Fruit fly (Drosophila melanogaster): ENCODE data around the gene CG3225.

Gene CG3225

dm6 chr2L:4838494-4839320 lies 20.7 kb upstream of the CG3225 start (continued):
- TF ChIP-seq tio (GFP tag; optimal IDR thresholded peaks at IDR 0.05) = no peak
- TF ChIP-seq CG14965 (GFP tag; optimal IDR thresholded peaks at IDR 0.05; ENCODE audit: borderline replicate concordance) = no peak
- no peak for TF ChIP-seq wor (GFP tag; IDR thresholded peaks at IDR 0.05)
- TF ChIP-seq CG4730 (GFP tag; IDR thresholded peaks at IDR 0.05) = no peak
- peak; percentile 38 for TF ChIP-seq CG33213 (GFP tag; optimal IDR thresholded peaks at IDR 0.05)
- no peak for TF ChIP-seq shn (GFP tag; optimal IDR thresholded peaks at IDR 0.05)
- TF ChIP-seq maf-S (GFP tag; optimal IDR thresholded peaks at IDR 0.05) = peak; percentile 10
- TF ChIP-seq Adf1 (GFP tag; IDR thresholded peaks at IDR 0.05) = no peak
- TF ChIP-seq CG8478 (optimal IDR thresholded peaks at IDR 0.05) = no peak
- TF ChIP-seq luna (GFP tag; optimal IDR thresholded peaks at IDR 0.05) = no peak
- no peak for TF ChIP-seq chm (GFP tag; IDR thresholded peaks at IDR 0.05)
- no peak for TF ChIP-seq CG8765 (GFP tag; IDR thresholded peaks at IDR 0.05)
- no peak for TF ChIP-seq Scr (GFP tag; IDR thresholded peaks at IDR 0.05; ENCODE audit: partially characterized antibody)
- no peak for TF ChIP-seq CG6689 (GFP tag; IDR thresholded peaks at IDR 0.05)
- TF ChIP-seq Sry-δ (GFP tag; optimal IDR thresholded peaks at IDR 0.05) = no peak
- no peak for TF ChIP-seq CG14667 (GFP tag; IDR thresholded peaks at IDR 0.05)
- peak in 1 of 2 experiments; percentile 4 for TF ChIP-seq Pdp1 (GFP tag; optimal IDR thresholded peaks at IDR 0.05)
- TF ChIP-seq Kr (GFP tag; optimal IDR thresholded peaks at IDR 0.05) = no peak
- no peak for TF ChIP-seq CG6654 (GFP tag; optimal IDR thresholded peaks at IDR 0.05)
- no peak for TF ChIP-seq psq (GFP tag; optimal IDR thresholded peaks at IDR 0.05)
- TF ChIP-seq crc (GFP tag; optimal IDR thresholded peaks at IDR 0.05) = no peak
- no peak for TF ChIP-seq CG34224 (GFP tag; IDR thresholded peaks at IDR 0.05; ENCODE audit: partially characterized antibody)
- TF ChIP-seq gfzf (GFP tag; optimal IDR thresholded peaks at IDR 0.05) = no peak
- TF ChIP-seq fd64A (GFP tag; optimal IDR thresholded peaks at IDR 0.05) = peak; percentile 92
- no peak for TF ChIP-seq CG11504 (tag; optimal IDR thresholded peaks at IDR 0.05)
- TF ChIP-seq CG14710 (tag; optimal IDR thresholded peaks at IDR 0.05) = peak; percentile 42
- TF ChIP-seq CG10462 (GFP tag; optimal IDR thresholded peaks at IDR 0.05) = no peak
- no peak for TF ChIP-seq CG17385 (GFP tag; optimal IDR thresholded peaks at IDR 0.05)
- TF ChIP-seq pho (GFP tag; optimal IDR thresholded peaks at IDR 0.05) = no peak
- no peak for TF ChIP-seq gem (tag; optimal IDR thresholded peaks at IDR 0.05)
- TF ChIP-seq CG3281 (GFP tag; optimal IDR thresholded peaks at IDR 0.05) = no peak
- no peak for TF ChIP-seq ham (GFP tag; IDR thresholded peaks at IDR 0.05)
- TF ChIP-seq CG17802 (tag; optimal IDR thresholded peaks at IDR 0.05) = no peak
- no peak for TF ChIP-seq NC2β (GFP tag; optimal IDR thresholded peaks at IDR 0.05)
- no peak for TF ChIP-seq run (tag; optimal IDR thresholded peaks at IDR 0.05)
- no peak for TF ChIP-seq pan (optimal IDR thresholded peaks at IDR 0.05)
- TF ChIP-seq pan (GFP tag; optimal IDR thresholded peaks at IDR 0.05 in 1 of 2, IDR thresholded peaks at IDR 0.05 in 1 of 2) = peak in 1 of 2 experiments; percentile 23
- peak; percentile 5 for TF ChIP-seq Spps (tag; optimal IDR thresholded peaks at IDR 0.05)
- TF ChIP-seq CG4854 (GFP tag; optimal IDR thresholded peaks at IDR 0.05) = no peak
- peak; percentile 18 for TF ChIP-seq TFAM (GFP tag; optimal IDR thresholded peaks at IDR 0.05)
- no peak for TF ChIP-seq zfh2 (GFP tag; optimal IDR thresholded peaks at IDR 0.05)
- peak; percentile 79 for TF ChIP-seq lab (GFP tag; optimal IDR thresholded peaks at IDR 0.05)
- TF ChIP-seq CG32767 (GFP tag; IDR thresholded peaks at IDR 0.05) = no peak
- no peak for TF ChIP-seq CG9797 (GFP tag; optimal IDR thresholded peaks at IDR 0.05)
- TF ChIP-seq corto (GFP tag; optimal IDR thresholded peaks at IDR 0.05) = no peak
- no peak for TF ChIP-seq lov (optimal IDR thresholded peaks at IDR 0.05)
- peak; percentile 67; the same call in 1 of the 3 replicates for TF ChIP-seq lov (GFP tag; IDR thresholded peaks at IDR 0.05)
- TF ChIP-seq emc (GFP tag; optimal IDR thresholded peaks at IDR 0.05) = no peak
- no peak for TF ChIP-seq D (optimal IDR thresholded peaks at IDR 0.05)
- peak; percentile 49 for TF ChIP-seq D (GFP tag; optimal IDR thresholded peaks at IDR 0.05)
- TF ChIP-seq Meics (GFP tag; optimal IDR thresholded peaks at IDR 0.05) = no peak

Data from whole organism, embryonic.